Fruit fly (Drosophila melanogaster) whole organism, embryonic: ENCODE measurements around the gene Polr2I.

ENCODE experiments used
- Awh ChIP-seq: fragments of 200-800 bp; sonication (Bioruptor generic); IDR thresholded peaks from 2 replicates; pipeline ENCODE4, ENCODE4 v1.3.6; 2022; ENCODE audit warnings: missing biosample characterization, missing genetic modification characterization
- CG10462 ChIP-seq: fragments of 200-800 bp; sonication (Bioruptor generic); optimal IDR thresholded peaks from 2 replicates; lab custom pipeline; 2016; ENCODE audit warnings: missing biosample characterization, missing genetic modification characterization
- CG10654 ChIP-seq: fragments of 200-800 bp; sonication (Bioruptor generic); optimal IDR thresholded peaks from 2 replicates; lab custom pipeline; 2016; ENCODE audit warnings: missing biosample characterization, missing genetic modification characterization
- CG11085 ChIP-seq: fragments of 200-800 bp; sonication (Bioruptor generic); IDR thresholded peaks from 2 replicates; pipeline ENCODE4 v1.3.6; 2022; ENCODE audit warnings: missing biosample characterization, missing genetic modification characterization
- CG12155 ChIP-seq: fragments of 200-800 bp; sonication (Bioruptor generic); optimal IDR thresholded peaks from 3 replicates; lab custom pipeline; 2016; ENCODE audit warnings: missing biosample characterization, missing genetic modification characterization
- CG13894 ChIP-seq: fragments of 200-800 bp; sonication (Bioruptor generic); optimal IDR thresholded peaks from 3 replicates; lab custom pipeline; 2018; ENCODE audit warnings: missing biosample characterization, mild to moderate bottlenecking, missing genetic modification characterization, moderate library complexity
- CG15479 ChIP-seq: fragments of 200-800 bp; sonication (Bioruptor generic); optimal IDR thresholded peaks from 3 replicates; lab custom pipeline; 2019; ENCODE audit warnings: missing biosample characterization, mild to moderate bottlenecking, missing genetic modification characterization, moderate library complexity
- CG17328 ChIP-seq: fragments of 200-800 bp; sonication (Bioruptor generic); IDR thresholded peaks from 2 replicates; pipeline ENCODE4 v1.3.6; 2022; ENCODE audit warnings: missing biosample characterization, missing genetic modification characterization
- CG2129 ChIP-seq: fragments of 200-800 bp; sonication (Bioruptor generic); IDR thresholded peaks from 2 replicates; pipeline ENCODE4 v1.3.6; 2022; ENCODE audit warnings: missing biosample characterization, missing genetic modification characterization; ENCODE audit not compliant: partially characterized antibody
- CG2712 ChIP-seq: fragments of 200-800 bp; optimal IDR thresholded peaks from 3 replicates; lab custom pipeline; 2019; ENCODE audit warnings: missing biosample characterization, mild to moderate bottlenecking, missing genetic modification characterization, moderate library complexity
- CG4360 ChIP-seq: fragments of 200-800 bp; sonication (Bioruptor generic); IDR thresholded peaks from 2 replicates; pipeline ENCODE4 v1.3.6; 2022; ENCODE audit warnings: missing biosample characterization, missing genetic modification characterization
- CG5953 ChIP-seq: fragments of 200-800 bp; sonication (Bioruptor generic); IDR thresholded peaks from 2 replicates; pipeline ENCODE4 v1.3.6; 2022; ENCODE audit warnings: missing biosample characterization, missing genetic modification characterization
- CG6654 ChIP-seq: fragments of 200-800 bp; sonication (Bioruptor generic); optimal IDR thresholded peaks from 2 replicates; lab custom pipeline; 2017; ENCODE audit warnings: missing biosample characterization, mild to moderate bottlenecking, missing genetic modification characterization
- CG6791 ChIP-seq: fragments of 200-800 bp; sonication (Bioruptor generic); IDR thresholded peaks from 3 replicates; pipeline ENCODE4 v1.3.6; 2022; ENCODE audit warnings: missing biosample characterization, missing genetic modification characterization; ENCODE audit not compliant: partially characterized antibody
- CG8359 ChIP-seq: fragments of 200-800 bp; sonication (Bioruptor generic); optimal IDR thresholded peaks from 2 replicates; lab custom pipeline; 2017; ENCODE audit warnings: missing biosample characterization, mild to moderate bottlenecking, missing genetic modification characterization, borderline replicate concordance
- CG9609 ChIP-seq: fragments of 200-800 bp; sonication (Bioruptor generic); optimal IDR thresholded peaks from 3 replicates; lab custom pipeline; 2016; ENCODE audit warnings: missing biosample characterization, missing genetic modification characterization
- CG9932 ChIP-seq: fragments of 200-800 bp; sonication (Bioruptor generic); IDR thresholded peaks from 2 replicates; pipeline ENCODE4 v1.3.6; 2022; ENCODE audit warnings: missing biosample characterization, missing genetic modification characterization
- Dip3 ChIP-seq: fragments of 200-800 bp; sonication (Bioruptor generic); optimal IDR thresholded peaks from 3 replicates; lab custom pipeline; 2016; ENCODE audit warnings: missing biosample characterization, missing genetic modification characterization
- Dll ChIP-seq: fragments of 200-800 bp; sonication (Bioruptor generic); IDR thresholded peaks from 4 replicates; pipeline ENCODE4 v1.3.6; 2022; ENCODE audit warnings: missing biosample characterization, missing genetic modification characterization; ENCODE audit not compliant: partially characterized antibody
- Eip74EF ChIP-seq, 2 experiments: fragments of 200-800 bp in 1 of 2; fragments of >200 bp in 1 of 2; sonication (Bioruptor generic) in 1 of 2; optimal IDR thresholded peaks; 2 replicates each; lab custom pipeline; 2017 to 2019; ENCODE audit warnings: missing biosample characterization in 2 of 2, missing genetic modification characterization in 2 of 2, mild to moderate bottlenecking in 1 of 2, moderate library complexity in 1 of 2
- HLH54F ChIP-seq: fragments of 200-800 bp; sonication (Bioruptor generic); optimal IDR thresholded peaks from 3 replicates; lab custom pipeline; 2016; ENCODE audit warnings: missing biosample characterization, missing genetic modification characterization
- MESR4 ChIP-seq: fragments of 200-800 bp; sonication (Bioruptor generic); optimal IDR thresholded peaks from 2 replicates; lab custom pipeline; 2018; ENCODE audit warnings: missing biosample characterization, mild to moderate bottlenecking, missing genetic modification characterization, moderate library complexity
- Opbp ChIP-seq: fragments of 200-800 bp; sonication (Bioruptor generic); IDR thresholded peaks from 3 replicates; pipeline ENCODE4 v1.3.6; 2022; ENCODE audit warnings: missing biosample characterization, missing genetic modification characterization; ENCODE audit not compliant: partially characterized antibody
- Pdp1 ChIP-seq, 2 experiments: fragments of 200-800 bp; sonication (Bioruptor generic); optimal IDR thresholded peaks; 3 replicates each; lab custom pipeline; 2016; ENCODE audit warnings: missing biosample characterization in 2 of 2, missing genetic modification characterization in 2 of 2, mild to moderate bottlenecking in 1 of 2, moderate library complexity in 1 of 2
- Taf1 ChIP-seq: fragments of 200-800 bp; sonication (Bioruptor generic); IDR thresholded peaks from 2 replicates; pipeline ENCODE4 v1.3.6; 2022; ENCODE audit warnings: missing biosample characterization, missing genetic modification characterization
- YL-1 ChIP-seq: fragments of 200-800 bp; sonication (Bioruptor generic); optimal IDR thresholded peaks from 3 replicates; lab custom pipeline; 2017; ENCODE audit warnings: missing biosample characterization, mild to moderate bottlenecking, missing genetic modification characterization
- ase ChIP-seq: fragments of 200-800 bp; sonication (Bioruptor generic); IDR thresholded peaks from 3 replicates; pipeline ENCODE4 v1.3.6; 2022; ENCODE audit warnings: missing biosample characterization, missing genetic modification characterization
- bcd ChIP-seq: fragments of 200-800 bp; sonication (Bioruptor generic); optimal IDR thresholded peaks from 2 replicates; lab custom pipeline; 2017; ENCODE audit warnings: missing biosample characterization, mild to moderate bottlenecking, missing genetic modification characterization
- cas ChIP-seq: fragments of 200-800 bp; sonication (Bioruptor generic); IDR thresholded peaks from 2 replicates; pipeline ENCODE4 v1.3.6; 2022; ENCODE audit warnings: missing biosample characterization, missing genetic modification characterization
- cato ChIP-seq: fragments of 200-800 bp; sonication (Bioruptor generic); optimal IDR thresholded peaks from 2 replicates; lab custom pipeline; 2016; ENCODE audit warnings: missing biosample characterization, missing genetic modification characterization, borderline replicate concordance
- cg ChIP-seq: fragments of 200-800 bp; sonication (Bioruptor generic); optimal IDR thresholded peaks from 3 replicates; lab custom pipeline; 2019; ENCODE audit warnings: missing biosample characterization, mild to moderate bottlenecking, missing genetic modification characterization, moderate library complexity
- chinmo ChIP-seq: fragments of 200-800 bp; sonication (Bioruptor generic); IDR thresholded peaks from 4 replicates; pipeline ENCODE4 v1.3.6; 2022; ENCODE audit warnings: missing biosample characterization, missing genetic modification characterization; ENCODE audit not compliant: partially characterized antibody
- croc ChIP-seq: fragments of 200-800 bp; sonication (Bioruptor generic); conservative IDR thresholded peaks from 3 replicates; pipeline ENCODE4 v1.3.6; 2022; ENCODE audit warnings: missing biosample characterization, missing genetic modification characterization
- danr ChIP-seq: fragments of 200-800 bp; sonication (Bioruptor generic); IDR thresholded peaks from 2 replicates; pipeline ENCODE4 v1.3.6; 2022; ENCODE audit warnings: missing biosample characterization, missing genetic modification characterization
- dati ChIP-seq: fragments of 200-800 bp; sonication (Bioruptor generic); IDR thresholded peaks from 2 replicates; pipeline ENCODE4 v1.3.6; 2022; ENCODE audit warnings: missing biosample characterization, missing genetic modification characterization
- eyg ChIP-seq: fragments of 200-800 bp; sonication (Bioruptor generic); optimal IDR thresholded peaks from 3 replicates; lab custom pipeline; 2016; ENCODE audit warnings: missing biosample characterization, missing genetic modification characterization
- lilli ChIP-seq: fragments of 200-800 bp; sonication (Bioruptor generic); optimal IDR thresholded peaks from 3 replicates; lab custom pipeline; 2016; ENCODE audit warnings: missing biosample characterization, missing genetic modification characterization
- mam ChIP-seq: fragments of 200-800 bp; sonication (Bioruptor generic); optimal IDR thresholded peaks from 3 replicates; lab custom pipeline; 2016; ENCODE audit warnings: missing biosample characterization, missing genetic modification characterization
- psq ChIP-seq: fragments of 200-800 bp; sonication (Bioruptor generic); optimal IDR thresholded peaks from 2 replicates; lab custom pipeline; 2017; ENCODE audit warnings: missing biosample characterization, missing genetic modification characterization
- repo ChIP-seq: fragments of 200-800 bp; sonication (Bioruptor generic); optimal IDR thresholded peaks from 2 replicates; lab custom pipeline; 2016; ENCODE audit warnings: missing biosample characterization, missing genetic modification characterization
- salm ChIP-seq: fragments of 200-800 bp; sonication (Bioruptor generic); optimal IDR thresholded peaks from 2 replicates; lab custom pipeline; 2018; ENCODE audit warnings: missing biosample characterization, mild to moderate bottlenecking, missing genetic modification characterization
- sd ChIP-seq: fragments of 200-800 bp; sonication (Bioruptor generic); optimal IDR thresholded peaks from 3 replicates; lab custom pipeline; 2018; ENCODE audit warnings: missing biosample characterization, mild to moderate bottlenecking, missing genetic modification characterization, moderate library complexity
- so ChIP-seq: fragments of 200-800 bp; sonication (Bioruptor generic); IDR thresholded peaks from 3 replicates; pipeline ENCODE4 v1.3.6; 2022; ENCODE audit warnings: missing biosample characterization, missing genetic modification characterization
- toy ChIP-seq: fragments of 200-800 bp; sonication (Bioruptor generic); IDR thresholded peaks from 2 replicates; pipeline ENCODE4 v1.3.6; 2022; ENCODE audit warnings: missing biosample characterization, missing genetic modification characterization
- unc-4 ChIP-seq: fragments of 200-800 bp; sonication (Bioruptor generic); IDR thresholded peaks from 2 replicates; pipeline ENCODE4 v1.3.6; 2022; ENCODE audit warnings: missing biosample characterization, missing genetic modification characterization; ENCODE audit not compliant: partially characterized antibody
- wek ChIP-seq: fragments of 200-800 bp; sonication (Bioruptor generic); optimal IDR thresholded peaks from 3 replicates; lab custom pipeline; 2018; ENCODE audit warnings: missing biosample characterization, mild to moderate bottlenecking, missing genetic modification characterization, moderate library complexity
- zen2 ChIP-seq: fragments of 200-800 bp; sonication (Bioruptor generic); IDR thresholded peaks from 3 replicates; pipeline ENCODE4 v1.3.6; 2022; ENCODE audit warnings: missing biosample characterization, missing genetic modification characterization; ENCODE audit not compliant: partially characterized antibody

The Polr2I gene

dm6 chr3R:14326250-14327112 is 17.6 kb downstream of the Polr2I start, which contains the start of the genes Afti and ATPsynE (continued):
- TF ChIP-seq eyg (GFP tag; lab: Kevin White, UChicago): no peak
- TF ChIP-seq unc-4 (GFP tag; lab: Robert Waterston, UW): peak; percentile 58
- TF ChIP-seq CG4360 (GFP tag; lab: Robert Waterston, UW): peak; percentile 77
- peak; percentile 51 for TF ChIP-seq CG17328 (GFP tag; lab: Robert Waterston, UW)
- TF ChIP-seq CG10654 (GFP tag; lab: Kevin White, UChicago): peak; percentile 48
- TF ChIP-seq CG9609 (GFP tag; lab: Kevin White, UChicago): peak; percentile 63
- peak; percentile 21 for TF ChIP-seq repo (GFP tag; lab: Kevin White, UChicago)
- no peak for TF ChIP-seq dati
- TF ChIP-seq Taf1 (GFP tag; lab: Robert Waterston, UW): peak; percentile 51
- no peak for TF ChIP-seq wek (GFP tag; lab: Kevin White, UChicago)
- TF ChIP-seq salm (tag; lab: Kevin White, UChicago): no peak
- TF ChIP-seq Dll (GFP tag; lab: Robert Waterston, UW): peak; percentile 53; the same call in 3 of the 4 replicates
- TF ChIP-seq CG8359 (GFP tag; lab: Kevin White, UChicago): no peak

dm6 chr3R:14327113-14327466 is 18.2 kb downstream of the Polr2I start:
- TF ChIP-seq YL-1 (peak; percentile 17), CG5953 (GFP tag; lab: Robert Waterston, UW) (no peak), CG11085 (GFP tag; lab: Robert Waterston, UW) (no peak), psq (GFP tag; lab: Kevin White, UChicago) (no peak), CG12155 (GFP tag; lab: Kevin White, UChicago) (no peak), CG9932 (GFP tag; lab: Robert Waterston, UW) (no peak), croc (GFP tag; lab: Robert Waterston, UW) (0 out of 3 replicates have a peak, but pooled peaks have one; percentile 0), CG2712 (no peak), zen2 (GFP tag; lab: Robert Waterston, UW) (no peak), cas (GFP tag; lab: Robert Waterston, UW) (no peak), Opbp (GFP tag; lab: Robert Waterston, UW) (no peak), CG6791 (no peak), Eip74EF (GFP tag; optimal IDR thresholded peaks at IDR 0.05; lab: Kevin White, UChicago) (no peak), sd (tag; lab: Kevin White, UChicago) (no peak), Pdp1 (GFP tag; optimal IDR thresholded peaks at IDR 0.05; lab: Kevin White, UChicago) (peak in 1 of 2 experiments; percentile 94), so (0 out of 3 replicates have a peak, but pooled peaks have one; percentile 1), Dip3 (GFP tag; lab: Kevin White, UChicago) (no peak), danr (no peak), chinmo (GFP tag; lab: Robert Waterston, UW) (0 out of 4 replicates have a peak, but pooled peaks have one; percentile 50), cg (GFP tag; lab: Kevin White, UChicago) (no peak), CG13894 (tag; lab: Kevin White, UChicago) (no peak), CG6654 (GFP tag; lab: Kevin White, UChicago) (no peak), toy (GFP tag; lab: Robert Waterston, UW) (no peak), dati (no peak), mam (GFP tag; lab: Kevin White, UChicago) (no peak), lilli (GFP tag; lab: Kevin White, UChicago) (no peak), CG10462 (no peak), Awh (no peak), MESR4 (GFP tag; lab: Kevin White, UChicago) (peak; percentile 59), CG15479 (GFP tag; lab: Kevin White, UChicago) (no peak), cato (no peak), HLH54F (GFP tag; lab: Kevin White, UChicago) (no peak), ase (GFP tag; lab: Robert Waterston, UW) (no peak), CG2129 (GFP tag; lab: Robert Waterston, UW) (0 out of 2 replicates have a peak, but pooled peaks have one; percentile 4), bcd (GFP tag; lab: Kevin White, UChicago) (no peak)
